Worm (Caenorhabditis elegans): ENCODE measurements around the gene pho-4.

Gene pho-4

DNA sequence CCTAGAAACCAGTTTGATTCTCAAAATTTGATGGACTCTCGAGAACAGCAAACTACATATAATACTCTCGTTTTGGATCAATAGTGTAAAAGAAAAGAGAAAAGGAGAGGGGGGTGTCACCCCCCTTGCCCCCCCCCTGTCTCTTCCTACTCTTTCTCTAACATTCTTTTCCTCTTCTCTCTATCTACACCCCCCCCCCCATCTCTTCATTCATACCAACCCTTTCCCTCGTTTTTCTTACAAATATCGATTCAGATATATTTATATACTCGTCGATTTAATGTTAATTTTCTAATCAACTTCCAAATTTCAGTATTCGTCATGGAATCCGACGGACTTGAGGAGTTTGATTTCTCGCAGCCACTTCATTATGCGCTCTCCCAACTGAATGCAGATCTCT is 7.2 kb downstream of the pho-4 start, which contains the start of gene EGAP2.1:
EGAP2.1 (plus strand) TSS at position 301 of the 400 bp plus-strand sequence.
- TF ChIP-seq hmg-1.1 (GFP tag; IDR thresholded peaks at IDR 0.05) (no peak), ZK546.5 (tag; optimal IDR thresholded peaks at IDR 0.05) (no peak), ceh-62 (tag; optimal IDR thresholded peaks at IDR 0.05) (no peak), ceh-32 (tag; optimal IDR thresholded peaks at IDR 0.05; ENCODE audit: poor library complexity) (no peak), lin-15B (tag; optimal IDR thresholded peaks at IDR 0.05) (no peak), nhr-42 (GFP tag; IDR thresholded peaks at IDR 0.05) (no peak), dve-1 (tag; optimal IDR thresholded peaks at IDR 0.05; ENCODE audit: insufficient read depth) (no peak), pqm-1 (tag; optimal IDR thresholded peaks at IDR 0.05) (no peak), F49E8.2 (tag; optimal IDR thresholded peaks at IDR 0.05; ENCODE audit: borderline replicate concordance) (no peak), nhr-6 (tag; optimal IDR thresholded peaks at IDR 0.05) (no peak), Y75B8A.6 (GFP tag; IDR thresholded peaks at IDR 0.05) (no peak), dmd-6 (GFP tag; IDR thresholded peaks at IDR 0.05) (no peak), F44E2.7 (GFP tag; IDR thresholded peaks at IDR 0.05) (no peak), aly-2 (tag; optimal IDR thresholded peaks at IDR 0.05) (no peak), attf-4 (tag; optimal IDR thresholded peaks at IDR 0.05) (no peak), Y48G9A.11 (GFP tag; IDR thresholded peaks at IDR 0.05) (no peak), ctbp-1 (GFP tag; IDR thresholded peaks at IDR 0.05) (no peak), ceh-20 (GFP tag; IDR thresholded peaks at IDR 0.05) (no peak)

DNA sequence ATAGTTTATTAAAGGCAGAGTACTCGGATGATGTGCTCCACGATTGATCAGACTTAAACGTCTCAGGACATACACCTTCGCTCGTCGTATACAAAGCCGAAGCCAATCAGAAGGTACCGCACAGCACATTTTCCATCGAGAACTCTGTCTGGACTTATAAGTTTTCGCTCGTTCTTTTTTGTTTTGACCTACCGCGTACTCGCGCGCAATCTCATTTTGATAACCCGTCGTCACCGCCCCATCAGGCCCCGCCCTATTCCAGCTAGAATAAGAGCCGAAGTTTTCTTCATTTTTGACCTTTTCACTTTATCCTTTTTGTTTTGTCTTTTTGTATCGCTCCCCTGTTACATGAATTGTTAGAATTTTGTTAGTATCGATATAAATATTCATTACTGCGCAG is 8.7 kb downstream of the pho-4 start, which contains the start of gene EGAP2.2:
EGAP2.2 (plus strand) TSS at position 301 of the 400 bp plus-strand sequence.
- TF ChIP-seq set-16 (GFP tag; IDR thresholded peaks at IDR 0.05) (no peak), snpc-4 (tag; optimal IDR thresholded peaks at IDR 0.05) (no peak), mxl-3 (GFP tag; optimal IDR thresholded peaks at IDR 0.05) (no peak), fos-1 (tag; optimal IDR thresholded peaks at IDR 0.05) (no peak), mdl-1 (tag; optimal IDR thresholded peaks at IDR 0.05) (no peak), ctbp-1 (GFP tag; IDR thresholded peaks at IDR 0.05) (no peak), ceh-20 (GFP tag; IDR thresholded peaks at IDR 0.05) (no peak), zfp-2 (tag; optimal IDR thresholded peaks at IDR 0.05) (no peak)

ce11 chrII:5228662-5229061 is 9.6 kb downstream of the pho-4 start:
- TF ChIP-seq unc-62 (GFP tag; optimal IDR thresholded peaks at IDR 0.05 in 1 of 2) (peak in 1 of 2 experiments; percentile 13), unc-62 (tag; optimal IDR thresholded peaks at IDR 0.05) (no peak), nhr-237 (tag; optimal IDR thresholded peaks at IDR 0.05) (no peak)

ce11 chrII:5227768-5228167 is 10.5 kb downstream of the pho-4 start:
- TF ChIP-seq R02D3.7 (tag; optimal IDR thresholded peaks at IDR 0.05), result no peak
- TF ChIP-seq nhr-11 (tag; optimal IDR thresholded peaks at IDR 0.05), result no peak
- no peak for TF ChIP-seq ztf-7 (tag; optimal IDR thresholded peaks at IDR 0.05)
- TF ChIP-seq D1046.2 (GFP tag; IDR thresholded peaks at IDR 0.05), result no peak
- no peak for TF ChIP-seq hif-1 (tag; optimal IDR thresholded peaks at IDR 0.05)
- TF ChIP-seq daf-8 (GFP tag; IDR thresholded peaks at IDR 0.05), result no peak
- TF ChIP-seq rbr-2 (tag; optimal IDR thresholded peaks at IDR 0.05), result peak; percentile 2
- TF ChIP-seq hlh-11 (tag; optimal IDR thresholded peaks at IDR 0.05), result peak; percentile 77
- TF ChIP-seq madf-9 (GFP tag; conservative IDR thresholded peaks at IDR 0.05), result no peak
- peak; percentile 20 for TF ChIP-seq mep-1 (tag; optimal IDR thresholded peaks at IDR 0.05)
- no peak for TF ChIP-seq zag-1 (tag; optimal IDR thresholded peaks at IDR 0.05)
- no peak for TF ChIP-seq lin-39 (tag; optimal IDR thresholded peaks at IDR 0.05)
- no peak for TF ChIP-seq skn-1 (tag; optimal IDR thresholded peaks at IDR 0.05)
- no peak for TF ChIP-seq zip-2 (tag; optimal IDR thresholded peaks at IDR 0.05)
- TF ChIP-seq aha-1 (tag), result peak; percentile 84
- TF ChIP-seq ceh-20 (GFP tag; IDR thresholded peaks at IDR 0.05), result no peak
- TF ChIP-seq dmd-6 (GFP tag; IDR thresholded peaks at IDR 0.05), result peak; percentile 61
- no peak for TF ChIP-seq daf-12 (tag; optimal IDR thresholded peaks at IDR 0.05)
- TF ChIP-seq nhr-10 (tag; optimal IDR thresholded peaks at IDR 0.05), result no peak
- TF ChIP-seq mdl-1 (tag; optimal IDR thresholded peaks at IDR 0.05), result peak in 1 of 2 experiments; percentile 34
- TF ChIP-seq dve-1 (tag; optimal IDR thresholded peaks at IDR 0.05; ENCODE audit: insufficient read depth), result peak; percentile 63
- TF ChIP-seq tra-1 (GFP tag; IDR thresholded peaks at IDR 0.05), result no peak
- TF ChIP-seq lsy-2 (tag; optimal IDR thresholded peaks at IDR 0.05), result peak in 1 of 2 experiments; percentile 1
- no peak for TF ChIP-seq fos-1 (tag; optimal IDR thresholded peaks at IDR 0.05)
- TF ChIP-seq unc-62 (GFP tag; optimal IDR thresholded peaks at IDR 0.05 in 1 of 2), result peak in 1 of 2 experiments; percentile 42
- no peak for TF ChIP-seq unc-62 (tag; optimal IDR thresholded peaks at IDR 0.05)
- TF ChIP-seq jun-1 (tag; optimal IDR thresholded peaks at IDR 0.05), result no peak
- no peak for TF ChIP-seq php-3 (GFP tag; IDR thresholded peaks at IDR 0.05)
